Fruit fly (Drosophila melanogaster): ENCODE measurements around the gene CG46440.

The CG46440 gene

dm6 chrX:15857601-15858284 is at the start of gene CG46440, which contains the start of gene Myb:
TSS of gene CG46440 (minus strand) at chrX:15857823.
TSS of gene Myb (minus strand) at chrX:15857823.
- no peak for TF ChIP-seq insv (optimal IDR thresholded peaks at IDR 0.05)
- no peak for TF ChIP-seq Myc (optimal IDR thresholded peaks at IDR 0.05)
- TF ChIP-seq psq (optimal IDR thresholded peaks at IDR 0.05): no peak
- TF ChIP-seq ttk (optimal IDR thresholded peaks at IDR 0.05): no peak
- TF ChIP-seq Sin3A (optimal IDR thresholded peaks at IDR 0.05): no peak
- no peak for TF ChIP-seq h (optimal IDR thresholded peaks at IDR 0.05)

dm6 chrX:15893732-15894264 is 36.2 kb upstream of the CG46440 start:
- TF ChIP-seq ttk (optimal IDR thresholded peaks at IDR 0.05) (no peak), psq (optimal IDR thresholded peaks at IDR 0.05) (no peak), Myc (optimal IDR thresholded peaks at IDR 0.05) (no peak), h (optimal IDR thresholded peaks at IDR 0.05) (no peak), Sin3A (optimal IDR thresholded peaks at IDR 0.05) (no peak), insv (optimal IDR thresholded peaks at IDR 0.05) (no peak)

dm6 chrX:15891606-15892345 is 34.2 kb upstream of the CG46440 start, which contains the start of gene shi:
TSS of gene shi (plus strand) at chrX:15892116.
- no peak for TF ChIP-seq h (optimal IDR thresholded peaks at IDR 0.05)
- TF ChIP-seq insv (optimal IDR thresholded peaks at IDR 0.05): no peak
- TF ChIP-seq ttk (optimal IDR thresholded peaks at IDR 0.05): no peak
- no peak for TF ChIP-seq psq (optimal IDR thresholded peaks at IDR 0.05)
- no peak for TF ChIP-seq Sin3A (optimal IDR thresholded peaks at IDR 0.05)
- TF ChIP-seq Myc (optimal IDR thresholded peaks at IDR 0.05): no peak

- TF ChIP-seq psq (optimal IDR thresholded peaks at IDR 0.05) (no peak), insv (optimal IDR thresholded peaks at IDR 0.05) (no peak), Sin3A (optimal IDR thresholded peaks at IDR 0.05) (no peak), Myc (optimal IDR thresholded peaks at IDR 0.05) (no peak), h (optimal IDR thresholded peaks at IDR 0.05) (no peak), ttk (optimal IDR thresholded peaks at IDR 0.05) (no peak)
Measured at dm6 chrX:15889780-15890608, 32.4 kb upstream of the CG46440 start, which contains the start of the genes MSBP and CG15916. TSS of gene MSBP (minus strand) at chrX:15890109. TSS of gene CG15916 (plus strand) at chrX:15890589.

dm6 chrX:15888763-15889162 is 31.1 kb upstream of the CG46440 start:
- TF ChIP-seq Myc (optimal IDR thresholded peaks at IDR 0.05) (no peak), insv (optimal IDR thresholded peaks at IDR 0.05) (no peak), Sin3A (optimal IDR thresholded peaks at IDR 0.05) (no peak), psq (optimal IDR thresholded peaks at IDR 0.05) (no peak), h (optimal IDR thresholded peaks at IDR 0.05) (no peak), ttk (optimal IDR thresholded peaks at IDR 0.05) (no peak)

dm6 chrX:15887247-15887616 is 29.6 kb upstream of the CG46440 start, which contains the start of gene tay:
TSS of gene tay (minus strand) at chrX:15887311.
- TF ChIP-seq psq (optimal IDR thresholded peaks at IDR 0.05) (no peak), h (optimal IDR thresholded peaks at IDR 0.05) (no peak), Sin3A (optimal IDR thresholded peaks at IDR 0.05) (no peak), ttk (optimal IDR thresholded peaks at IDR 0.05) (no peak), Myc (optimal IDR thresholded peaks at IDR 0.05) (no peak), insv (optimal IDR thresholded peaks at IDR 0.05) (no peak)

dm6 chrX:15886411-15887246 is 29.0 kb upstream of the CG46440 start:
- TF ChIP-seq psq (optimal IDR thresholded peaks at IDR 0.05) (peak; percentile 85), Sin3A (optimal IDR thresholded peaks at IDR 0.05) (no peak), insv (optimal IDR thresholded peaks at IDR 0.05) (no peak), ttk (optimal IDR thresholded peaks at IDR 0.05) (no peak), h (optimal IDR thresholded peaks at IDR 0.05) (no peak), Myc (optimal IDR thresholded peaks at IDR 0.05) (no peak)

dm6 chrX:15875569-15875968 is 17.9 kb upstream of the CG46440 start:
- TF ChIP-seq psq (optimal IDR thresholded peaks at IDR 0.05) (no peak), Myc (optimal IDR thresholded peaks at IDR 0.05) (no peak), insv (optimal IDR thresholded peaks at IDR 0.05) (no peak), h (optimal IDR thresholded peaks at IDR 0.05) (no peak), ttk (optimal IDR thresholded peaks at IDR 0.05) (no peak), Sin3A (optimal IDR thresholded peaks at IDR 0.05) (no peak)

- no peak for TF ChIP-seq Sin3A (optimal IDR thresholded peaks at IDR 0.05)
- no peak for TF ChIP-seq insv (optimal IDR thresholded peaks at IDR 0.05)
- TF ChIP-seq ttk (optimal IDR thresholded peaks at IDR 0.05): no peak
- no peak for TF ChIP-seq h (optimal IDR thresholded peaks at IDR 0.05)
- no peak for TF ChIP-seq psq (optimal IDR thresholded peaks at IDR 0.05)
- no peak for TF ChIP-seq Myc (optimal IDR thresholded peaks at IDR 0.05)
Measured at dm6 chrX:15874437-15874836, 16.8 kb upstream of the CG46440 start.

Data from Kc167 (cell line).